Worm (Caenorhabditis elegans) whole organism, L3 larva: ENCODE results near the gene tbc-16.

Source experiments
- ZK546.5 ChIP-seq: sonication (generic microtip); optimal IDR thresholded peaks from 2 replicates; lab custom pipeline; 2017; ENCODE audit warnings: missing biosample characterization, missing genetic modification characterization
- aly-2 ChIP-seq: fragments of 150-350 bp; optimal IDR thresholded peaks from 2 replicates; lab custom pipeline; 2014; ENCODE audit warnings: missing biosample characterization, missing genetic modification characterization
- ama-1 ChIP-seq: fragments of 150-350 bp; optimal IDR thresholded peaks from 2 replicates; lab custom pipeline; 2018
- ceh-16 ChIP-seq: sonication (generic microtip); optimal IDR thresholded peaks from 2 replicates; lab custom pipeline; 2017; ENCODE audit warnings: missing biosample characterization, missing genetic modification characterization
- ceh-82 ChIP-seq: fragments of 150-350 bp; optimal IDR thresholded peaks from 2 replicates; lab custom pipeline; 2014; ENCODE audit warnings: missing biosample characterization, missing genetic modification characterization
- daf-12 ChIP-seq: fragments of 150-350 bp; optimal IDR thresholded peaks from 2 replicates; lab custom pipeline; 2014; ENCODE audit warnings: missing biosample characterization, missing genetic modification reagents, missing genetic modification characterization
- egl-27 ChIP-seq: sonication (generic microtip); optimal IDR thresholded peaks from 4 replicates; lab custom pipeline; 2017; ENCODE audit warnings: missing biosample characterization, missing genetic modification reagents, missing genetic modification characterization
- elt-1 ChIP-seq: fragments of 150-350 bp; optimal IDR thresholded peaks from 2 replicates; lab custom pipeline; 2014; ENCODE audit warnings: missing biosample characterization, missing genetic modification characterization
- elt-3 ChIP-seq, 3 experiments: fragments of 150-350 bp in 1 of 3; sonication (generic microtip) in 2 of 3; optimal IDR thresholded peaks; 2 replicates in 2 of 3; 4 replicates in 1 of 3; lab custom pipeline; 2014 to 2017; ENCODE audit warnings: missing biosample characterization in 3 of 3, missing genetic modification characterization in 3 of 3
- eor-1 ChIP-seq, 2 experiments: fragments of 150-350 bp; optimal IDR thresholded peaks; 2 replicates each; lab custom pipeline; 2014 to 2018; ENCODE audit warnings: missing biosample characterization in 2 of 2, missing genetic modification characterization in 2 of 2
- fkh-10 ChIP-seq: sonication (generic microtip); optimal IDR thresholded peaks from 2 replicates; lab custom pipeline; 2017; ENCODE audit warnings: missing biosample characterization, missing genetic modification reagents, missing genetic modification characterization
- fos-1 ChIP-seq: fragments of 150-350 bp; optimal IDR thresholded peaks from 2 replicates; lab custom pipeline; 2014; ENCODE audit warnings: missing biosample characterization, missing genetic modification characterization
- hmg-11 ChIP-seq: sonication (generic microtip); optimal IDR thresholded peaks from 2 replicates; lab custom pipeline; 2016; ENCODE audit warnings: missing genetic modification characterization, missing compliant biosample characterization
- jun-1 ChIP-seq: fragments of 150-350 bp; optimal IDR thresholded peaks from 2 replicates; lab custom pipeline; 2014; ENCODE audit warnings: missing biosample characterization, missing genetic modification reagents, missing genetic modification characterization
- lin-39 ChIP-seq: fragments of 150-350 bp; optimal IDR thresholded peaks from 2 replicates; lab custom pipeline; 2018; ENCODE audit warnings: missing biosample characterization, missing genetic modification reagents, missing genetic modification characterization
- lsy-12 ChIP-seq: sonication (generic microtip); optimal IDR thresholded peaks from 2 replicates; lab custom pipeline; 2016; ENCODE audit warnings: mild to moderate bottlenecking, missing genetic modification characterization, missing compliant biosample characterization
- mdl-1 ChIP-seq: fragments of 150-350 bp; optimal IDR thresholded peaks from 2 replicates; lab custom pipeline; 2014; ENCODE audit warnings: missing biosample characterization, missing genetic modification characterization
- nfya-1 ChIP-seq: sonication (generic microtip); optimal IDR thresholded peaks from 2 replicates; lab custom pipeline; 2017; ENCODE audit warnings: missing genetic modification characterization, mild to moderate bottlenecking, missing compliant biosample characterization, antibody characterized with exemption, moderate library complexity; ENCODE audit not compliant: insufficient read depth
- nhr-12 ChIP-seq: fragments of 150-350 bp; optimal IDR thresholded peaks from 2 replicates; lab custom pipeline; 2014; ENCODE audit warnings: missing biosample characterization, missing genetic modification characterization
- nhr-237 ChIP-seq: fragments of 150-350 bp; optimal IDR thresholded peaks from 2 replicates; lab custom pipeline; 2014; ENCODE audit warnings: missing biosample characterization, missing genetic modification characterization
- nhr-28 ChIP-seq: fragments of 150-350 bp; optimal IDR thresholded peaks from 2 replicates; lab custom pipeline; 2014; ENCODE audit warnings: missing biosample characterization, missing genetic modification characterization
- nhr-43 ChIP-seq: sonication (generic microtip); optimal IDR thresholded peaks from 2 replicates; lab custom pipeline; 2016; ENCODE audit warnings: mild to moderate bottlenecking, missing genetic modification characterization, missing compliant biosample characterization; ENCODE audit not compliant: poor library complexity, severe bottlenecking
- nhr-77 ChIP-seq: fragments of 150-350 bp; optimal IDR thresholded peaks from 2 replicates; lab custom pipeline; 2014; ENCODE audit warnings: missing biosample characterization, missing genetic modification characterization
- pha-4 ChIP-seq: fragments of 150-350 bp; optimal IDR thresholded peaks from 2 replicates; lab custom pipeline; 2014; ENCODE audit warnings: missing biosample characterization, missing genetic modification reagents, missing genetic modification characterization
- pqm-1 ChIP-seq: fragments of 150-350 bp; optimal IDR thresholded peaks from 2 replicates; lab custom pipeline; 2017; ENCODE audit warnings: missing biosample characterization, missing genetic modification characterization, inconsistent platforms
- sea-2 ChIP-seq: fragments of 150-350 bp; sonication (generic microtip); optimal IDR thresholded peaks from 4 replicates; lab custom pipeline; 2014; ENCODE audit warnings: missing biosample characterization, missing genetic modification reagents, missing genetic modification characterization
- snpc-4 ChIP-seq: fragments of 150-350 bp; optimal IDR thresholded peaks from 2 replicates; lab custom pipeline; 2014; ENCODE audit warnings: missing biosample characterization, missing genetic modification characterization
- unc-39 ChIP-seq: sonication (generic microtip); optimal IDR thresholded peaks from 4 replicates; lab custom pipeline; 2017; ENCODE audit warnings: missing biosample characterization, missing genetic modification characterization
- unc-62 ChIP-seq: fragments of 150-350 bp; sonication (generic microtip); optimal IDR thresholded peaks from 4 replicates; lab custom pipeline; 2014; ENCODE audit warnings: missing biosample characterization, missing genetic modification reagents, missing genetic modification characterization
- zag-1 ChIP-seq: fragments of 150-350 bp; optimal IDR thresholded peaks from 2 replicates; lab custom pipeline; 2014; ENCODE audit warnings: missing biosample characterization, missing genetic modification characterization
- ztf-11 ChIP-seq: fragments of 150-350 bp; optimal IDR thresholded peaks from 2 replicates; lab custom pipeline; 2014; ENCODE audit warnings: missing biosample characterization, missing genetic modification characterization
- ztf-4 ChIP-seq: fragments of 150-350 bp; optimal IDR thresholded peaks from 2 replicates; lab custom pipeline; 2014; ENCODE audit warnings: missing biosample characterization, missing genetic modification characterization

The tbc-16 gene

DNA sequence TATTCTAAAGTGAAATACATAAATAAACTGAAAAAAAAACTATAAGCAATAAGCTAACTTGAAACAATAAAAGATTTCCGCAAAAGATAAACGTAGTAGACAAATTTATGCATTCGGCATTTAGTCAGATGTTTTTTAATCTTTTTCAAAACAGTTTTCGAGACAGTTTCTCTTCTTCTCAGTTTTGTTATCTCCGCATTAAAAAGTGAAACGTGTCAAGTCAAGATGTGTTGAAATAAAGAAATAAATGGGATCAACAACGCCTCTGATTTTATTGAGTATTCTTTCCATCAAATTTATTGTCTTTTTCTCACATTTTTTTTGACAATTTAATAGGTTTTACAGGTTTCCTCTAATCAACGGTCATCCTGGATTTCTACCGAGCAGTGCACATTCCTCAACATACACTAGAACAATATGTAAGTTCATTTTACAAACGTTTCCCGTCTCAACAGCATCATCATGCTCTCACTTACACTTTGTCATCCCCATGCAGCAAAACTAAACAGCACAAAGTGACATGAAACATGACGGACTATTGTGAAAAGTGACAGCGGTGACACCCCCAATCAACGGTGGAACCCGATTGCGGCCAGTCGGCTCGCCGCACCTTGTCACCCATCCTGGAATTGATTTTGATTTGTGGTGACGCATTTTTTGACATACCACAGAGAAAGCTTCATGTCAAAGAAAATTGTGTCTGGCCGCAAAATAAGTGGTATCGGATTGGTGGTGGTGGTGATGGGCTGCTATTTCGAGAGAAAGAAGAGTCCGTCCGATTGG is 42.5 kb upstream of the tbc-16 start:
- TF ChIP-seq lin-39 (tag; lab: Kevin White, UChicago) = no peak
- no peak for TF ChIP-seq elt-3 (tag; optimal IDR thresholded peaks at IDR 0.05; lab: Kevin White, UChicago)
- TF ChIP-seq lsy-12 (tag; lab: Kevin White, UChicago) = no peak
- no peak for TF ChIP-seq mdl-1 (tag; lab: Kevin White, UChicago)
- TF ChIP-seq unc-62 (GFP tag; lab: Kevin White, UChicago) = no peak
- TF ChIP-seq ZK546.5 (tag; lab: Kevin White, UChicago) = no peak
- no peak for TF ChIP-seq ztf-11 (tag; lab: Kevin White, UChicago)
- no peak for TF ChIP-seq zag-1 (tag; lab: Kevin White, UChicago)
- no peak for TF ChIP-seq snpc-4 (tag; lab: Kevin White, UChicago)
- TF ChIP-seq egl-27 (tag; lab: Kevin White, UChicago) = no peak
- no peak for TF ChIP-seq fkh-10 (GFP tag; lab: Kevin White, UChicago)
- TF ChIP-seq ceh-16 = no peak
- no peak for TF ChIP-seq pqm-1
- TF ChIP-seq nhr-12 (tag; lab: Kevin White, UChicago) = no peak
- no peak for TF ChIP-seq jun-1 (tag; lab: Kevin White, UChicago)
- no peak for TF ChIP-seq nhr-28 (tag; lab: Kevin White, UChicago)
- no peak for TF ChIP-seq nhr-237 (tag; lab: Kevin White, UChicago)

DNA sequence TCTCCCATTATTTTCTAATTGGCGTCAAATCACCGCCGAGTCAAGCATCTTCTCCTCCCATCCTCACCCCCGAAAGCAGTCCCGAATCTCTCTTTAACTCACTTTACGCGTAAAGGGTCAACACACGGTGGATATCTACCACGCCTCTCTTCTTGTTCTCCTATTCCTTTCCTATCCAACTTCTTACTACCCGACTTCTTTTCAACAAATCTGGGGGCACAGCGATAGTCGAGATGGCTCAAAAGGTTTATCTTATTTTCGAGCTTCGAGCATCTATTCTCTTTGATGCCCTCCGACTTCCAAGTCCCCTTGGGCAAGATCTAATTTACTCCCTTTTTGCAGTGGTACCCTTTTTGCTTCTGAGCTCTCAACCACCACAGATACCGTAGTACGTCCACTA is 38.0 kb upstream of the tbc-16 start:
- TF ChIP-seq daf-12 (tag; lab: Kevin White, UChicago) = no peak
- no peak for TF ChIP-seq jun-1 (tag; lab: Kevin White, UChicago)
- no peak for TF ChIP-seq sea-2 (GFP tag; lab: Kevin White, UChicago)
- peak; percentile 32 for TF ChIP-seq fkh-10 (GFP tag; lab: Kevin White, UChicago)

DNA sequence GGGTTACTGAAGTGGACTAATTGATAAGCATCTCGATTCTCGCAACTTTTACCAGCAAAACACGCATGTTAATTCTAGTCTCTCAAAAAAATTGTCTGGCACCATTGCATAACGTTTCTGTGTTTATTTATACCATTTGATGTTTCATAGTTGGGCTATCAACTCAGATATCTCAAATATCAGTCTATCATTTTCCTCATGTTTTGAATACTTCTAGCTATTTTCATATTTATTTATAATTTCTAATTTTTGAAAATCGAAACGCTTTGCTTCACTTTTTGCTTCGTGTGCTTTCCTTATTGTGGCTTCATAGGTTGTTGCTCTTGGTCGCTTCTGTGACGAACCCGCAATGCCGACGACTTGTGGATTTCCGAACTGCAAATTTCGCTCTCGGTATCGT is 34.7 kb upstream of the tbc-16 start, which contains the start of gene ctbp-1:
TSS of gene ctbp-1 (plus strand) at position 301 of the 400 bp plus-strand sequence.
- TF ChIP-seq nhr-237 (tag; lab: Kevin White, UChicago) (no peak), ceh-82 (tag; lab: Kevin White, UChicago) (no peak), unc-39 (tag; lab: Kevin White, UChicago) (no peak), fos-1 (tag; lab: Kevin White, UChicago) (no peak), elt-1 (tag; lab: Kevin White, UChicago) (no peak), ztf-4 (tag; lab: Kevin White, UChicago) (no peak)

DNA sequence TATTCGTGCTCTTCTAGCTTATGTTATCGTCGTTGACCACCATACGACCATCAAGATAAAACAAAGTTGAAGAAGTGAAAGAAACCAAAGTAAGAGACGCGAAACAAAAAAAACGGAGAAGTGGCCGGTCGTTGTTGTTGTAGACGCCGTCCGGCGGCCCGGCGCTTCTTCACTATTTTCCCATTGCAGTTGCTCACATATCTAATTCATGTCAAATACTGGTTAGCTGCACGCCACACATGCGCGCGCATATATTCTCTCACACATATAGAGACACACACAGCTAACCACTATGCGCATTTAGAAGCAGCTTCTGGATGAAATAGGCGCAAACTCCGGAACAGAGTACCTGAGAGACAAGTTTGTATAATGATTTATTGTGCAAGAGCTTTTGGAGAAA is 29.1 kb upstream of the tbc-16 start:
- TF ChIP-seq lin-39 (tag; lab: Kevin White, UChicago) = peak; percentile 26
- TF ChIP-seq hmg-11 (tag; lab: Kevin White, UChicago) = peak; percentile 11
- peak; percentile 40 for TF ChIP-seq nfya-1 (tag; lab: Kevin White, UChicago)
- no peak for TF ChIP-seq eor-1 (tag; optimal IDR thresholded peaks at IDR 0.05; lab: Kevin White, UChicago)

DNA sequence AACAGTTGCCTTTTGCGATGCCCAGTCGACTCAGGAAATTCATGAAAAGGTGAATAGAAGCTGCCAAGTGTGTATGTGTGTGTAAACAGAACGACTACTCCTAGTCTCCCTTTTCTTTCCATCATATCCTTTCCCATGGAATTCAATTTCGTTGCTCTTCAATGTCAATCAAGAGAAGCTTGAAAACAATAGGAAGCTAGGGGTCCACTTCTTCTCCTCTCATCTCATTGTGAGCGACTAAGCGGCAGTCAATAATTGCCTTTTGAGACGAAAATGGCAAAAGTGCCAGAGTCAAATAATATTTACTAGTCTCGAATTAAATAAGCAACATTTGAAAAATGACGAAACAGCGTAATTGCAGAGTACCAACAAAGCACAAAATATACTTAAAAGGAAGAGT is 27.5 kb upstream of the tbc-16 start:
- no peak for TF ChIP-seq pha-4 (tag; lab: Kevin White, UChicago)
- no peak for TF ChIP-seq ama-1 (lab: Kevin White, UChicago)
- no peak for TF ChIP-seq hmg-11 (tag; lab: Kevin White, UChicago)
- TF ChIP-seq unc-39 (tag; lab: Kevin White, UChicago) = no peak
- no peak for TF ChIP-seq pqm-1
- no peak for TF ChIP-seq aly-2
- TF ChIP-seq nhr-77 (tag; lab: Kevin White, UChicago) = no peak
- TF ChIP-seq ceh-16 = no peak
- TF ChIP-seq fkh-10 (GFP tag; lab: Kevin White, UChicago) = no peak
- TF ChIP-seq nhr-43 (tag; lab: Kevin White, UChicago) = no peak
- no peak for TF ChIP-seq eor-1 (tag; optimal IDR thresholded peaks at IDR 0.05; lab: Kevin White, UChicago)
